Fruit fly (Drosophila melanogaster) whole organism, pupa: ENCODE measurements around the gene Pp1-13C.

Experiments used
- CG10348 ChIP-seq: fragments of 200-800 bp; sonication (Bioruptor generic); IDR thresholded peaks from 2 replicates; pipeline ENCODE4 v1.3.6; 2022; ENCODE audit warnings: missing biosample characterization, missing genetic modification characterization
- CG12605 ChIP-seq: fragments of 200-800 bp; sonication (Bioruptor generic); IDR thresholded peaks from 2 replicates; pipeline ENCODE4 v1.3.6; 2022; ENCODE audit warnings: missing biosample characterization, missing genetic modification characterization
- CG13204 ChIP-seq: fragments of 200-800 bp; sonication (Bioruptor generic); optimal IDR thresholded peaks from 2 replicates; lab custom pipeline; 2018; ENCODE audit warnings: missing biosample characterization, mild to moderate bottlenecking, missing genetic modification characterization, moderate library complexity
- CG14655 ChIP-seq: fragments of 200-800 bp; sonication (Bioruptor generic); optimal IDR thresholded peaks from 3 replicates; lab custom pipeline; 2017; ENCODE audit warnings: mild to moderate bottlenecking, missing biosample characterization, missing genetic modification reagents, missing genetic modification characterization
- CG15710 ChIP-seq: fragments of 200-800 bp; sonication (Bioruptor generic); optimal IDR thresholded peaks from 2 replicates; lab custom pipeline; 2018; ENCODE audit warnings: missing biosample characterization, mild to moderate bottlenecking, missing genetic modification characterization, moderate library complexity
- CG17806 ChIP-seq: fragments of 200-800 bp; sonication (Bioruptor generic); optimal IDR thresholded peaks from 2 replicates; lab custom pipeline; 2018; ENCODE audit warnings: missing biosample characterization, mild to moderate bottlenecking, missing genetic modification characterization, moderate library complexity
- CG32121 ChIP-seq: fragments of 200-800 bp; sonication (Bioruptor generic); IDR thresholded peaks from 2 replicates; pipeline ENCODE4 v1.3.6; 2022; ENCODE audit warnings: missing biosample characterization, missing genetic modification characterization
- CG34367 ChIP-seq: fragments of 200-800 bp; sonication (Bioruptor generic); optimal IDR thresholded peaks from 2 replicates; lab custom pipeline; 2018; ENCODE audit warnings: missing biosample characterization, mild to moderate bottlenecking, missing genetic modification characterization
- CG4496 ChIP-seq: fragments of 200-800 bp; sonication (Bioruptor generic); IDR thresholded peaks from 3 replicates; pipeline ENCODE4 v1.3.6; 2022; ENCODE audit warnings: missing biosample characterization, missing genetic modification characterization
- CG8159 ChIP-seq: fragments of 200-800 bp; sonication (Bioruptor generic); optimal IDR thresholded peaks from 3 replicates; lab custom pipeline; 2018; ENCODE audit warnings: missing biosample characterization, mild to moderate bottlenecking, missing genetic modification characterization, moderate library complexity
- CG8301 ChIP-seq: fragments of 200-800 bp; sonication (Bioruptor generic); optimal IDR thresholded peaks from 2 replicates; lab custom pipeline; 2018; ENCODE audit warnings: missing biosample characterization, mild to moderate bottlenecking, missing genetic modification characterization
- CG9948 ChIP-seq: fragments of 200-800 bp; sonication (Bioruptor generic); optimal IDR thresholded peaks from 2 replicates; lab custom pipeline; 2018; ENCODE audit warnings: missing biosample characterization, mild to moderate bottlenecking, missing genetic modification characterization, moderate library complexity
- EcR ChIP-seq: fragments of 200-800 bp; sonication (Bioruptor generic); optimal IDR thresholded peaks from 3 replicates; lab custom pipeline; 2019; ENCODE audit warnings: missing biosample characterization, missing genetic modification characterization, mild to moderate bottlenecking, moderate library complexity, missing genetic modification reagents
- Ets98B ChIP-seq: fragments of 200-800 bp; sonication (Bioruptor generic); IDR thresholded peaks from 2 replicates; pipeline ENCODE4 v1.3.6; 2022; ENCODE audit warnings: missing biosample characterization, missing genetic modification characterization
- Pif1A ChIP-seq: fragments of 200-800 bp; sonication (Bioruptor generic); optimal IDR thresholded peaks from 3 replicates; lab custom pipeline; 2016; ENCODE audit warnings: missing biosample characterization, missing genetic modification characterization
- Pif1B ChIP-seq: fragments of 200-800 bp; sonication (Bioruptor generic); optimal IDR thresholded peaks from 3 replicates; lab custom pipeline; 2016; ENCODE audit warnings: missing biosample characterization, missing genetic modification characterization
- Snoo ChIP-seq: fragments of 200-800 bp; sonication (Bioruptor generic); optimal IDR thresholded peaks from 3 replicates; lab custom pipeline; 2017; ENCODE audit warnings: missing biosample characterization, mild to moderate bottlenecking, missing genetic modification characterization, inconsistent platforms
- fd96Ca ChIP-seq: fragments of 200-800 bp; sonication (Bioruptor generic); IDR thresholded peaks from 3 replicates; pipeline ENCODE4 v1.3.6; 2022; ENCODE audit warnings: missing biosample characterization, missing genetic modification characterization
- gl ChIP-seq: fragments of 200-800 bp; sonication (Bioruptor generic); optimal IDR thresholded peaks from 2 replicates; lab custom pipeline; 2018; ENCODE audit warnings: missing biosample characterization, mild to moderate bottlenecking, missing genetic modification characterization
- rn ChIP-seq: fragments of 200-800 bp; sonication (Bioruptor generic); IDR thresholded peaks from 2 replicates; pipeline ENCODE4 v1.3.6; 2022; ENCODE audit warnings: missing biosample characterization, missing genetic modification characterization

Gene Pp1-13C

dm6 chrX:15312074-15312881, 48.6 kb downstream of the Pp1-13C start:
- TF ChIP-seq Snoo (tag; lab: Kevin White, UChicago) (peak; percentile 66), CG15710 (tag; lab: Kevin White, UChicago) (peak; percentile 61), CG13204 (GFP tag; lab: Kevin White, UChicago) (peak; percentile 12), CG14655 (GFP tag; lab: Kevin White, UChicago) (peak; percentile 77), CG9948 (peak; percentile 56), CG10348 (no peak), CG34367 (tag; lab: Kevin White, UChicago) (peak; percentile 32), fd96Ca (GFP tag; lab: Robert Waterston, UW) (peak; percentile 13; the same call in 1 of the 3 replicates), CG4496 (GFP tag; lab: Robert Waterston, UW) (peak; percentile 77), CG17806 (tag; lab: Kevin White, UChicago) (peak; percentile 42), CG32121 (GFP tag; lab: Robert Waterston, UW) (peak; percentile 48; the same call in 1 of the 2 replicates), rn (GFP tag; lab: Robert Waterston, UW) (0 out of 2 replicates have a peak, but pooled peaks have one; percentile 11), Ets98B (no peak; the same call in 1 of the 2 replicates), CG12605 (GFP tag; lab: Robert Waterston, UW) (peak; percentile 30; the same call in 1 of the 2 replicates), Pif1B (no peak), Pif1A (peak; percentile 14), CG8301 (tag; lab: Kevin White, UChicago) (peak; percentile 54), gl (tag; lab: Kevin White, UChicago) (no peak), CG8159 (peak; percentile 77)

- TF ChIP-seq Ets98B (no peak), CG13204 (GFP tag; lab: Kevin White, UChicago) (no peak), EcR (no peak), CG34367 (tag; lab: Kevin White, UChicago) (no peak), Pif1B (no peak), CG32121 (GFP tag; lab: Robert Waterston, UW) (no peak), CG4496 (GFP tag; lab: Robert Waterston, UW) (no peak), CG9948 (no peak)
Observed at dm6 chrX:15309918-15310317, 50.9 kb downstream of the Pp1-13C start.
